Fruit fly (Drosophila melanogaster) whole organism, embryonic: ENCODE measurements around the gene CG7465.

Source experiments
- ATbp ChIP-seq: fragments of 200-800 bp; sonication (Bioruptor generic); optimal IDR thresholded peaks from 2 replicates; lab custom pipeline; 2017; ENCODE audit warnings: missing biosample characterization, mild to moderate bottlenecking, missing genetic modification characterization, missing genetic modification reagents
- CG10959 ChIP-seq: fragments of 200-800 bp; sonication (Bioruptor generic); IDR thresholded peaks from 2 replicates; pipeline ENCODE4 v1.3.6; 2022; ENCODE audit warnings: missing biosample characterization, missing genetic modification characterization
- CG11085 ChIP-seq: fragments of 200-800 bp; sonication (Bioruptor generic); IDR thresholded peaks from 2 replicates; pipeline ENCODE4 v1.3.6; 2022; ENCODE audit warnings: missing biosample characterization, missing genetic modification characterization
- CG11247 ChIP-seq: fragments of 200-800 bp; sonication (Bioruptor generic); IDR thresholded peaks from 2 replicates; pipeline ENCODE4 v1.3.6; 2022; ENCODE audit warnings: missing biosample characterization, missing genetic modification characterization
- CG12071 ChIP-seq: fragments of 200-800 bp; sonication (Bioruptor generic); optimal IDR thresholded peaks from 3 replicates; lab custom pipeline; 2018; ENCODE audit warnings: missing biosample characterization, mild to moderate bottlenecking, missing genetic modification characterization
- CG12744 ChIP-seq: fragments of 200-800 bp; sonication (Bioruptor generic); optimal IDR thresholded peaks from 2 replicates; lab custom pipeline; 2016; ENCODE audit warnings: missing biosample characterization, missing genetic modification characterization
- CG13296 ChIP-seq: fragments of 200-800 bp; sonication (Bioruptor generic); optimal IDR thresholded peaks from 3 replicates; lab custom pipeline; 2018; ENCODE audit warnings: missing biosample characterization, mild to moderate bottlenecking, missing genetic modification characterization
- CG13894 ChIP-seq: fragments of 200-800 bp; sonication (Bioruptor generic); optimal IDR thresholded peaks from 3 replicates; lab custom pipeline; 2018; ENCODE audit warnings: missing biosample characterization, mild to moderate bottlenecking, missing genetic modification characterization, moderate library complexity
- CG14014 ChIP-seq: fragments of 200-800 bp; sonication (Bioruptor generic); IDR thresholded peaks from 2 replicates; pipeline ENCODE4 v1.3.6; 2022; ENCODE audit warnings: missing biosample characterization, missing genetic modification characterization
- CG14441 ChIP-seq: fragments of 200-800 bp; sonication (Bioruptor generic); IDR thresholded peaks from 2 replicates; pipeline ENCODE4 v1.3.6; 2022; ENCODE audit warnings: missing biosample characterization, missing genetic modification characterization
- CG3163 ChIP-seq: fragments of 200-800 bp; sonication (Bioruptor generic); optimal IDR thresholded peaks from 3 replicates; lab custom pipeline; 2016; ENCODE audit warnings: missing biosample characterization, missing genetic modification characterization
- CG3407 ChIP-seq: fragments of 200-800 bp; sonication (Bioruptor generic); optimal IDR thresholded peaks from 2 replicates; lab custom pipeline; 2018; ENCODE audit warnings: missing biosample characterization, mild to moderate bottlenecking, missing genetic modification characterization
- CG34224 ChIP-seq: fragments of 200-800 bp; sonication (Bioruptor generic); IDR thresholded peaks from 3 replicates; pipeline ENCODE4 v1.3.6; 2022; ENCODE audit warnings: missing biosample characterization, missing genetic modification characterization; ENCODE audit not compliant: partially characterized antibody
- CG3726 ChIP-seq: fragments of 200-800 bp; sonication (Bioruptor generic); IDR thresholded peaks from 3 replicates; pipeline ENCODE4, ENCODE4 v1.3.6; 2022; ENCODE audit warnings: missing biosample characterization, missing genetic modification characterization
- CG4404 ChIP-seq: fragments of 200-800 bp; sonication (Bioruptor generic); IDR thresholded peaks from 2 replicates; pipeline ENCODE4 v1.3.6; 2022; ENCODE audit warnings: missing biosample characterization, missing genetic modification characterization
- CG8089 ChIP-seq: fragments of 200-800 bp; sonication (Bioruptor generic); optimal IDR thresholded peaks from 3 replicates; lab custom pipeline; 2016; ENCODE audit warnings: missing biosample characterization, missing genetic modification characterization
- CG9215 ChIP-seq: fragments of 200-800 bp; sonication (Bioruptor generic); IDR thresholded peaks from 2 replicates; pipeline ENCODE4 v1.3.6; 2022; ENCODE audit warnings: missing biosample characterization, missing genetic modification characterization
- CG9876 ChIP-seq: fragments of 200-800 bp; sonication (Bioruptor generic); optimal IDR thresholded peaks from 2 replicates; lab custom pipeline; 2016; ENCODE audit warnings: missing biosample characterization, missing genetic modification characterization
- CG9932 ChIP-seq: fragments of 200-800 bp; sonication (Bioruptor generic); IDR thresholded peaks from 2 replicates; pipeline ENCODE4 v1.3.6; 2022; ENCODE audit warnings: missing biosample characterization, missing genetic modification characterization
- CrebB ChIP-seq: fragments of 200-800 bp; sonication (Bioruptor generic); optimal IDR thresholded peaks from 3 replicates; lab custom pipeline; 2018; ENCODE audit warnings: missing biosample characterization, mild to moderate bottlenecking, missing genetic modification characterization
- Doc3 ChIP-seq: fragments of 200-800 bp; sonication (Bioruptor generic); IDR thresholded peaks from 3 replicates; pipeline ENCODE4 v1.3.6; 2022; ENCODE audit warnings: missing biosample characterization, missing genetic modification characterization; ENCODE audit not compliant: partially characterized antibody
- Ets65A ChIP-seq: fragments of 200-800 bp; sonication (Bioruptor generic); peaks from one replicate; lab custom pipeline; 2016; ENCODE audit warnings: missing biosample characterization, missing genetic modification characterization
- GATAe ChIP-seq: fragments of 200-800 bp; sonication (Bioruptor generic); conservative IDR thresholded peaks from 2 replicates; pipeline ENCODE4 v1.3.6; 2022; ENCODE audit warnings: missing biosample characterization, missing genetic modification characterization
- Gug ChIP-seq: fragments of 200-800 bp; sonication (Bioruptor generic); IDR thresholded peaks from 4 replicates; pipeline ENCODE4 v1.3.6; 2022; ENCODE audit warnings: missing biosample characterization, missing genetic modification characterization
- MESR4 ChIP-seq: fragments of 200-800 bp; sonication (Bioruptor generic); optimal IDR thresholded peaks from 2 replicates; lab custom pipeline; 2018; ENCODE audit warnings: missing biosample characterization, mild to moderate bottlenecking, missing genetic modification characterization, moderate library complexity
- Med ChIP-seq: fragments of 200-800 bp; sonication (Bioruptor generic); peaks from one replicate; lab custom pipeline; 2016; ENCODE audit warnings: missing biosample characterization, missing genetic modification characterization, mild to moderate bottlenecking, inconsistent platforms, moderate library complexity
- Meics ChIP-seq: fragments of 200-800 bp; sonication (Bioruptor generic); optimal IDR thresholded peaks from 2 replicates; lab custom pipeline; 2017; ENCODE audit warnings: missing biosample characterization, mild to moderate bottlenecking, missing genetic modification characterization
- Rfx ChIP-seq: fragments of 200-800 bp; sonication (Bioruptor generic); IDR thresholded peaks from 2 replicates; pipeline ENCODE4 v1.3.6; 2022; ENCODE audit warnings: missing biosample characterization, missing genetic modification characterization
- Rx ChIP-seq: fragments of 200-800 bp; sonication (Bioruptor generic); IDR thresholded peaks from 2 replicates; pipeline ENCODE4 v1.3.6; 2022; ENCODE audit warnings: missing biosample characterization, missing genetic modification characterization
- Sry-δ ChIP-seq: fragments of 200-800 bp; sonication (Bioruptor generic); optimal IDR thresholded peaks from 2 replicates; lab custom pipeline; 2016; ENCODE audit warnings: missing biosample characterization, missing genetic modification characterization
- Stat92E ChIP-seq, 3 experiments: fragments of >200 bp in 2 of 3; fragments of 200-800 bp in 1 of 3; sonication (Bioruptor generic) in 1 of 3; optimal IDR thresholded peaks; 2 replicates each; lab custom pipeline; 2017 to 2019; ENCODE audit warnings: missing biosample characterization in 3 of 3, missing genetic modification characterization in 3 of 3, mild to moderate bottlenecking in 1 of 3, moderate library complexity in 1 of 3
- al ChIP-seq: fragments of 200-800 bp; sonication (Bioruptor generic); IDR thresholded peaks from 2 replicates; pipeline ENCODE4 v1.3.6; 2022; ENCODE audit warnings: missing biosample characterization, missing genetic modification characterization
- ase ChIP-seq: fragments of 200-800 bp; sonication (Bioruptor generic); IDR thresholded peaks from 3 replicates; pipeline ENCODE4 v1.3.6; 2022; ENCODE audit warnings: missing biosample characterization, missing genetic modification characterization
- bowl ChIP-seq: fragments of 200-800 bp; sonication (Bioruptor generic); IDR thresholded peaks from 2 replicates; pipeline ENCODE4 v1.3.6; 2022; ENCODE audit warnings: missing biosample characterization, missing genetic modification characterization
- cas ChIP-seq: fragments of 200-800 bp; sonication (Bioruptor generic); IDR thresholded peaks from 2 replicates; pipeline ENCODE4 v1.3.6; 2022; ENCODE audit warnings: missing biosample characterization, missing genetic modification characterization
- corto ChIP-seq: fragments of 200-800 bp; sonication (Bioruptor generic); optimal IDR thresholded peaks from 2 replicates; lab custom pipeline; 2016; ENCODE audit warnings: missing biosample characterization, mild to moderate bottlenecking, missing genetic modification characterization, moderate library complexity
- da ChIP-seq: fragments of 200-800 bp; sonication (Bioruptor generic); optimal IDR thresholded peaks from 2 replicates; lab custom pipeline; 2016; ENCODE audit warnings: missing biosample characterization, missing genetic modification characterization
- dysf ChIP-seq: fragments of 200-800 bp; sonication (Bioruptor generic); IDR thresholded peaks from 3 replicates; pipeline ENCODE4 v1.3.6; 2022; ENCODE audit warnings: missing biosample characterization, missing genetic modification characterization
- hbn ChIP-seq: fragments of 200-800 bp; sonication (Bioruptor generic); IDR thresholded peaks from 2 replicates; pipeline ENCODE4 v1.3.6; 2022; ENCODE audit warnings: missing biosample characterization, missing genetic modification characterization; ENCODE audit not compliant: partially characterized antibody
- hth ChIP-seq: fragments of >200 bp; optimal IDR thresholded peaks from 2 replicates; lab custom pipeline; 2017; ENCODE audit warnings: inconsistent platforms
- klu ChIP-seq: fragments of 200-800 bp; sonication (Bioruptor generic); IDR thresholded peaks from 2 replicates; pipeline ENCODE4 v1.3.6; 2022; ENCODE audit warnings: missing biosample characterization, missing genetic modification characterization
- lola ChIP-seq, 3 experiments: fragments of >200 bp in 2 of 3; fragments of 200-800 bp in 1 of 3; sonication (Bioruptor generic) in 1 of 3; optimal IDR thresholded peaks; 2 replicates each; lab custom pipeline; 2017 to 2019; ENCODE audit warnings: missing biosample characterization in 3 of 3, missing genetic modification characterization in 3 of 3, mild to moderate bottlenecking in 1 of 3, moderate library complexity in 1 of 3
- peb ChIP-seq: fragments of 200-800 bp; sonication (Bioruptor generic); IDR thresholded peaks from 2 replicates; pipeline ENCODE4 v1.3.6; 2022; ENCODE audit warnings: missing biosample characterization, missing genetic modification characterization
- sens ChIP-seq: fragments of 200-800 bp; sonication (Bioruptor generic); peaks from one replicate; lab custom pipeline; 2016; ENCODE audit warnings: missing biosample characterization, missing genetic modification characterization
- sisA ChIP-seq: fragments of 200-800 bp; sonication (Bioruptor generic); IDR thresholded peaks from 2 replicates; pipeline ENCODE4 v1.3.6; 2022; ENCODE audit warnings: missing biosample characterization, missing genetic modification characterization
- slbo ChIP-seq: fragments of 200-800 bp; sonication (Bioruptor generic); IDR thresholded peaks from 2 replicates; pipeline ENCODE4 v1.3.6; 2022; ENCODE audit warnings: missing biosample characterization, missing genetic modification characterization
- slou ChIP-seq: fragments of 200-800 bp; sonication (Bioruptor generic); optimal IDR thresholded peaks from 3 replicates; lab custom pipeline; 2016; ENCODE audit warnings: missing biosample characterization, missing genetic modification characterization
- sna ChIP-seq: fragments of 200-800 bp; sonication (Bioruptor generic); IDR thresholded peaks from 2 replicates; pipeline ENCODE4 v1.3.6; 2022; ENCODE audit warnings: missing biosample characterization, missing genetic modification characterization; ENCODE audit not compliant: partially characterized antibody
- sob ChIP-seq: fragments of 200-800 bp; sonication (Bioruptor generic); IDR thresholded peaks from 2 replicates; pipeline ENCODE4 v1.3.6; 2022; ENCODE audit warnings: missing biosample characterization, missing genetic modification characterization
- twi ChIP-seq: fragments of 200-800 bp; optimal IDR thresholded peaks from 2 replicates; lab custom pipeline; 2019; ENCODE audit warnings: missing biosample characterization, mild to moderate bottlenecking, missing genetic modification characterization, moderate library complexity
- vvl ChIP-seq: fragments of 200-800 bp; sonication (Bioruptor generic); IDR thresholded peaks from 2 replicates; pipeline ENCODE4 v1.3.6; 2022; ENCODE audit warnings: missing biosample characterization, missing genetic modification characterization

Gene CG7465

DNA sequence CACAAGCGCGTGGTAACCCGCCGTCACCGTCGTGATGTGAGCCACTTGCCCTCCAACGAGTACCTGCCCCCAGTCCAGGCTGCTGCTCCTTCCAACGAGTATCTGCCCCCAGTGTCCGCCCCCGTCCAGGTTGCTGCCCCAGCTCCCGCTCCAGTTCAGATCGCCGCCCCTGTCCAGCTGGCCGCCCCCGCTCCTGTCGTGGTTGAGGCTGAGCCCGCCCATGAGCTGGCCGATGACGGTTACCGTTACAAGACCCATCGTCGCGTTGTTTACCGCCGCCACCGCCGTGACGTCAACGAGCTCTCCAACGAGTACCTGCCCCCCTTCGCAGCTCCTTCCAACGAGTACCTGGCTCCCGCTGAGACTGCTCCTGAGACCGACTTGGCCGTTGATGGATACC, 681 bp downstream of the CG7465 start (continued):
- TF ChIP-seq Stat92E (GFP tag; optimal IDR thresholded peaks at IDR 0.05; lab: Kevin White, UChicago): no peak
- TF ChIP-seq CG14014 (GFP tag; lab: Robert Waterston, UW): peak; percentile 5; the same call in 1 of the 2 replicates
- no peak for TF ChIP-seq CG34224 (GFP tag; lab: Robert Waterston, UW)
- no peak for TF ChIP-seq da (GFP tag; lab: Kevin White, UChicago)
- peak; percentile 44 for TF ChIP-seq Rfx
- 0 out of 2 replicates have a peak, but pooled peaks have one; percentile 4 for TF ChIP-seq al (GFP tag; lab: Robert Waterston, UW)
- no peak for TF ChIP-seq CG11247 (GFP tag; lab: Robert Waterston, UW)
- no peak for TF ChIP-seq hbn
- TF ChIP-seq CG8089 (GFP tag; lab: Kevin White, UChicago): no peak
- peak; percentile 65 for TF ChIP-seq CG10959
- TF ChIP-seq CG9932 (GFP tag; lab: Robert Waterston, UW): peak; percentile 50; the same call in 1 of the 2 replicates
- TF ChIP-seq dysf (GFP tag; lab: Robert Waterston, UW): 0 out of 3 replicates have a peak, but pooled peaks have one; percentile 25
- 0 out of 2 replicates have a peak, but pooled peaks have one; percentile 29 for TF ChIP-seq cas (GFP tag; lab: Robert Waterston, UW)
- peak; percentile 11 for TF ChIP-seq Med (GFP tag; lab: Kevin White, UChicago)
- 0 out of 3 replicates have a peak, but pooled peaks have one; percentile 4 for TF ChIP-seq ase (GFP tag; lab: Robert Waterston, UW)
- TF ChIP-seq slbo (GFP tag; lab: Robert Waterston, UW): peak; percentile 46
- no peak for TF ChIP-seq vvl (GFP tag; lab: Robert Waterston, UW)
- no peak for TF ChIP-seq twi
- TF ChIP-seq klu: peak; percentile 46; the same call in 1 of the 2 replicates
- peak; percentile 12; the same call in 1 of the 2 replicates for TF ChIP-seq CG9215 (GFP tag; lab: Robert Waterston, UW)
- TF ChIP-seq Gug (GFP tag; lab: Robert Waterston, UW): peak; percentile 4; the same call in 1 of the 4 replicates
- TF ChIP-seq ATbp: no peak
- no peak for TF ChIP-seq CG3407 (GFP tag; lab: Kevin White, UChicago)
- no peak for TF ChIP-seq CG12071
- TF ChIP-seq CG14441 (GFP tag; lab: Robert Waterston, UW): 0 out of 2 replicates have a peak, but pooled peaks have one; percentile 5
- TF ChIP-seq CG9876: no peak
- TF ChIP-seq peb (GFP tag; lab: Robert Waterston, UW): no peak
- peak; percentile 23; the same call in 1 of the 2 replicates for TF ChIP-seq sisA (GFP tag; lab: Robert Waterston, UW)
- no peak for TF ChIP-seq CrebB (tag; lab: Kevin White, UChicago)
- TF ChIP-seq CG11085 (GFP tag; lab: Robert Waterston, UW): peak; percentile 61; the same call in 1 of the 2 replicates
- no peak for TF ChIP-seq CG3163 (GFP tag; lab: Kevin White, UChicago)
- no peak for TF ChIP-seq CG3726 (GFP tag; lab: Robert Waterston, UW)
- TF ChIP-seq Sry-δ (GFP tag; lab: Kevin White, UChicago): no peak
- peak; percentile 35; the same call in 1 of the 2 replicates for TF ChIP-seq CG4404
- 0 out of 2 replicates have a peak, but pooled peaks have one; percentile 9 for TF ChIP-seq sob (GFP tag; lab: Robert Waterston, UW)
- no peak; the same call in 1 of the 2 replicates for TF ChIP-seq bowl
- TF ChIP-seq, all 482 proteins: peak for 30

dm6 chr3L:4482509-4482908, 2.4 kb downstream of the CG7465 start, which contains the start of gene CG11350:
Gene CG11350 (plus strand): TSS chr3L:4482809.
- TF ChIP-seq Ets65A (GFP tag; lab: Kevin White, UChicago) (peak; percentile 50), sna (GFP tag; lab: Robert Waterston, UW) (no peak)

DNA sequence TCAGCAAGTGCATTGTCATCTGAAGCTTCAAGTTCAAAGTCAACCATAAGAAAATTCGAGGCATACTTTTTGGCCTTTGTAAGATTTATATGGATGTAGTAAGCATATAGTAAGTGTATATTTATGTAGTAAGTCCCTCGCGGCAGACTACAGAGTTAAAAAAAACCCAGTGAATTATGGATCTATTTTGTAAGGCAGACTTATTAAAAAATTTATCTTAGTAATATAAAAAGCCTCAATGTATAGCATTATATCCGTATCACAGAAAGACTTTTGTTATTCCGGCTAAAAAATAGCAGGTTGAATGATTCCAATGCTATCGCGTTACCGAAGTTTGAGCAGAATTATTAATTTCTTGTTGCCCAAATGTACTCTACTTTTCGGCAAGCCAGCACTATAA, 4.5 kb downstream of the CG7465 start:
- TF ChIP-seq CG4404 (no peak), Meics (GFP tag; lab: Kevin White, UChicago) (no peak), sens (peak; percentile 81), CG13296 (no peak), MESR4 (GFP tag; lab: Kevin White, UChicago) (no peak), Doc3 (GFP tag; lab: Robert Waterston, UW) (no peak), lola (GFP tag; optimal IDR thresholded peaks at IDR 0.05; lab: Kevin White, UChicago) (peak in 1 of 3 experiments; percentile 39), hth (lab: Kevin White, UChicago) (no peak), GATAe (GFP tag; lab: Robert Waterston, UW) (no peak), corto (GFP tag; lab: Kevin White, UChicago) (no peak), CG12744 (no peak), CG13894 (tag; lab: Kevin White, UChicago) (peak; percentile 73), Rx (GFP tag; lab: Robert Waterston, UW) (no peak), slou (no peak)
